Worm (Caenorhabditis elegans) whole organism, late embryonic: ENCODE data around the gene C14C11.1.
A peak's percentile ranks its signal among the peaks of the same experiment; 100 is the strongest.

Experiments
- C38D4.7 ChIP-seq: fragments of 200-800 bp; sonication (Bioruptor generic); optimal IDR thresholded peaks from 2 replicates; lab custom pipeline; 2018; ENCODE audit warnings: mild to moderate bottlenecking, missing genetic modification characterization, moderate library complexity, missing compliant biosample characterization
- T23F11.4 ChIP-seq: fragments of 200-800 bp; sonication (Bioruptor generic); optimal IDR thresholded peaks from 2 replicates; lab custom pipeline; 2018; ENCODE audit warnings: mild to moderate bottlenecking, missing genetic modification characterization, missing compliant biosample characterization
- Y22D7AL.16 ChIP-seq: sonication (generic microtip); optimal IDR thresholded peaks from 2 replicates; lab custom pipeline; 2016; ENCODE audit warnings: missing genetic modification characterization, missing compliant biosample characterization
- ahr-1 ChIP-seq: sonication (generic microtip); optimal IDR thresholded peaks from 2 replicates; lab custom pipeline; 2016; ENCODE audit warnings: missing genetic modification characterization, missing compliant biosample characterization
- ceh-19 ChIP-seq: fragments of 200-800 bp; sonication (Bioruptor generic); optimal IDR thresholded peaks from 2 replicates; lab custom pipeline; 2018; ENCODE audit warnings: mild to moderate bottlenecking, missing genetic modification characterization, missing compliant biosample characterization
- ceh-22 ChIP-seq: sonication (generic microtip); optimal IDR thresholded peaks from 2 replicates; lab custom pipeline; 2017; ENCODE audit warnings: missing biosample characterization, missing genetic modification characterization
- ceh-24 ChIP-seq: sonication (generic microtip); optimal IDR thresholded peaks from 2 replicates; lab custom pipeline; 2016; ENCODE audit warnings: mild to moderate bottlenecking, missing genetic modification characterization, missing compliant biosample characterization
- ceh-31 ChIP-seq: sonication (generic microtip); optimal IDR thresholded peaks from 2 replicates; lab custom pipeline; 2016; ENCODE audit warnings: missing genetic modification characterization, missing compliant biosample characterization
- ceh-34 ChIP-seq: sonication (generic microtip); optimal IDR thresholded peaks from 2 replicates; lab custom pipeline; 2016; ENCODE audit warnings: mild to moderate bottlenecking, missing genetic modification characterization, missing compliant biosample characterization
- ceh-48 ChIP-seq: sonication (generic microtip); optimal IDR thresholded peaks from 2 replicates; lab custom pipeline; 2016; ENCODE audit warnings: missing genetic modification characterization, inconsistent platforms, missing compliant biosample characterization
- ceh-9 ChIP-seq: sonication (generic microtip); optimal IDR thresholded peaks from 2 replicates; lab custom pipeline; 2016; ENCODE audit warnings: mild to moderate bottlenecking, missing genetic modification characterization, inconsistent platforms, missing compliant biosample characterization
- che-1 ChIP-seq: sonication (generic microtip); optimal IDR thresholded peaks from 2 replicates; lab custom pipeline; 2016; ENCODE audit warnings: mild to moderate bottlenecking, missing genetic modification characterization, missing compliant biosample characterization
- dmd-4 ChIP-seq: sonication (generic microtip); optimal IDR thresholded peaks from 2 replicates; lab custom pipeline; 2016; ENCODE audit warnings: borderline replicate concordance, missing genetic modification characterization, missing compliant biosample characterization
- elt-2 ChIP-seq: sonication (generic microtip); optimal IDR thresholded peaks from 2 replicates; lab custom pipeline; 2016; ENCODE audit warnings: missing genetic modification reagents, missing genetic modification characterization, missing compliant biosample characterization
- elt-4 ChIP-seq: sonication (generic microtip); optimal IDR thresholded peaks from 2 replicates; lab custom pipeline; 2016; ENCODE audit warnings: missing genetic modification characterization, missing compliant biosample characterization
- hlh-13 ChIP-seq: fragments of 200-800 bp; sonication (Bioruptor generic); optimal IDR thresholded peaks from 2 replicates; lab custom pipeline; 2018; ENCODE audit warnings: mild to moderate bottlenecking, missing genetic modification characterization, missing compliant biosample characterization
- hlh-30 ChIP-seq: sonication (generic microtip); optimal IDR thresholded peaks from 2 replicates; lab custom pipeline; 2017; ENCODE audit warnings: antibody characterized with exemption, missing genetic modification characterization, missing compliant biosample characterization; ENCODE audit not compliant: insufficient read depth
- hlh-6 ChIP-seq: sonication (generic microtip); optimal IDR thresholded peaks from 2 replicates; lab custom pipeline; 2016; ENCODE audit warnings: missing genotype, missing genetic modification characterization, missing compliant biosample characterization
- lim-6 ChIP-seq: sonication (generic microtip); optimal IDR thresholded peaks from 2 replicates; lab custom pipeline; 2016; ENCODE audit warnings: missing genetic modification characterization, missing compliant biosample characterization
- mec-3 ChIP-seq: sonication (generic microtip); optimal IDR thresholded peaks from 2 replicates; lab custom pipeline; 2016; ENCODE audit warnings: borderline replicate concordance, missing genetic modification characterization, missing compliant biosample characterization
- nhr-11 ChIP-seq: fragments of 150-350 bp; optimal IDR thresholded peaks from 2 replicates; lab custom pipeline; 2014; ENCODE audit warnings: missing biosample characterization, missing genetic modification characterization
- odd-2 ChIP-seq: sonication (generic microtip); optimal IDR thresholded peaks from 2 replicates; lab custom pipeline; 2017; ENCODE audit warnings: antibody characterized with exemption, mild to moderate bottlenecking, missing genetic modification characterization, missing compliant biosample characterization
- pag-3 ChIP-seq: sonication (generic microtip); optimal IDR thresholded peaks from 2 replicates; lab custom pipeline; 2016; ENCODE audit warnings: missing compliant biosample characterization, missing genetic modification characterization, borderline replicate concordance
- pat-9 ChIP-seq: fragments of 200-800 bp; sonication (Bioruptor generic); optimal IDR thresholded peaks from 2 replicates; lab custom pipeline; 2018; ENCODE audit warnings: mild to moderate bottlenecking, missing genetic modification characterization, moderate library complexity, missing compliant biosample characterization
- pha-2 ChIP-seq: sonication (generic microtip); optimal IDR thresholded peaks from 2 replicates; lab custom pipeline; 2017; ENCODE audit warnings: mild to moderate bottlenecking, missing genetic modification characterization, missing compliant biosample characterization
- pqm-1 ChIP-seq: sonication (generic microtip); optimal IDR thresholded peaks from 2 replicates; lab custom pipeline; 2016; ENCODE audit warnings: missing genetic modification characterization, missing compliant biosample characterization
- ref-2 ChIP-seq: sonication (generic microtip); optimal IDR thresholded peaks from 2 replicates; lab custom pipeline; 2016; ENCODE audit warnings: missing genetic modification characterization, missing compliant biosample characterization
- rnt-1 ChIP-seq: sonication (generic microtip); optimal IDR thresholded peaks from 2 replicates; lab custom pipeline; 2016; ENCODE audit warnings: missing genetic modification characterization, missing compliant biosample characterization
- ttx-3 ChIP-seq: sonication (generic microtip); optimal IDR thresholded peaks from 2 replicates; lab custom pipeline; 2016; ENCODE audit warnings: missing genetic modification reagents, missing genetic modification characterization, missing compliant biosample characterization
- unc-42 ChIP-seq: sonication (generic microtip); optimal IDR thresholded peaks from 2 replicates; lab custom pipeline; 2016; ENCODE audit warnings: missing genotype, missing genetic modification characterization, missing compliant biosample characterization
- unc-55 ChIP-seq: sonication (generic microtip); optimal IDR thresholded peaks from 2 replicates; lab custom pipeline; 2017; ENCODE audit warnings: missing biosample characterization, missing genetic modification reagents, missing genetic modification characterization

C14C11.1 gene

DNA sequence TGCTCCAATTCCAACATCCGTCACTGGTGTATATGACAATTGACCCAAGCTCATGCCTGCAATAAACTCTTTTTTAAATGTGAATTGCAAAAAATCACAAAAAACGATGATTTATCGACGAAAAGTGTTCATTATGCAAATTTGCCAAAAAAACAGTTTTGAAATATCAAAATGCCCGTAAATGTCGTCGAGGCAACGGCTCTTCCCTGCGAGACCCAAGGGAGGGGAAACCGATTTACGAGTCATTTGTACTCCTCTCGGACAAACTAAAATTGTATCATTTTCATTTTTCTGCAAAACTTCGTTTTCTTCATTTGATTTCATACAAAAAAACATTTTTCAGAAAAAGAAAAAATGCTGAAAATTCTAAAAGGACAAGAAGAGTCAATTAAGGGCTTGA, 21.1 kb downstream of the C14C11.1 start, which contains the start of the genes hmgs-1 and F25B4.4 (continued):
- TF ChIP-seq ceh-19 (GFP tag; lab: Kevin White, UChicago): no peak
- no peak for TF ChIP-seq pat-9
- TF ChIP-seq nhr-11: no peak
- TF ChIP-seq elt-2 (tag; lab: Kevin White, UChicago): peak; percentile 23
- TF ChIP-seq unc-42 (tag; lab: Kevin White, UChicago): peak; percentile 83
- TF ChIP-seq pha-2 (tag; lab: Kevin White, UChicago): no peak
- TF ChIP-seq ceh-9 (tag; lab: Kevin White, UChicago): no peak
- TF ChIP-seq ceh-22 (tag; lab: Kevin White, UChicago): no peak
- no peak for TF ChIP-seq T23F11.4
- TF ChIP-seq ceh-24: no peak

DNA sequence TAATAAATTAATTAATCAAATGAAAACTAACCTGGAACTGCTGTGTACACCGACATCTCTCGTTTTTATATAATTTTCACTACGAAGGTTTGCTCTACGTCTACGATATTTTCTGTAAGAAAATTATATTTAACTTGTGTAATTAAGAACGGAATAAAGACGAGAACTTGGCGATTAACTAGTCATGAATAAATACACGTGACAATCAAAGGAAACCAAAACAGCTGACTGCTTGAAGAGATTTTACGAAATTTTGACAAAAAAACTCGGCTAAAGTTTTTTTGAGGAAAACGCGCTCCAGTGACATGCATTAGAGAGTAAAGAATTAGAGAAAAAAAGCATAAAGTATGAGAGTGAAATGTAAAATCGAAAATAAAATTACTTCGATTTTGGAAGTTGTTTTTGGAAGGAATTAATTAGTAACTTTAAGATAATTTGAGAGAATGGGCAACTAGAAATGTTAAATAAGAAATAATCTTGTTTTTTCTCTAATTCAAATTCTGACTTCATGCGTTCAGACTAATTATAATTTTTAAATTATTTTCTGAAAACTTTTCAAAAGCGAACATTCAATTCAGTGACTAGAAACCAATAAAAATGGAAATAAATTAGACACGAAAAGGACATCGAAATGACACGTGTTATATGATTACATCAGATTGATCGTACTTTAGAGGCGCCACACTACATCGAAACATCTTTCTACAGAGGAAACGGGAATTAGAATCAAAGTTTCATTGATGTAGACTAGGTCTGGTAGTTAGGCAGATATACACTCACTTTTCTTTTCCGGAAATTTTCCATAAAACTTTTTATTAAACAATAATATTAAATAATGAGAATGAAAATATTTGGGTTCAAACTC, 23.9 kb downstream of the C14C11.1 start, which contains the start of gene F25B4.7:
Gene F25B4.7, minus strand, starts transcription at position 112 of the 865 bp plus-strand sequence.
- TF ChIP-seq ttx-3 (tag; lab: Kevin White, UChicago) (no peak), unc-42 (tag; lab: Kevin White, UChicago) (peak; percentile 11)

ce11 chrV:5691665-5692407, 28.4 kb downstream of the C14C11.1 start, which contains the start of gene F25B4.8:
TSS of gene F25B4.8 (minus strand) at chrV:5691715.
- TF ChIP-seq dmd-4 (tag; lab: Kevin White, UChicago): no peak
- no peak for TF ChIP-seq pag-3 (tag; lab: Kevin White, UChicago)
- no peak for TF ChIP-seq nhr-11
- no peak for TF ChIP-seq ttx-3 (tag; lab: Kevin White, UChicago)
- TF ChIP-seq ceh-34 (tag; lab: Kevin White, UChicago): no peak
- TF ChIP-seq ceh-22 (tag; lab: Kevin White, UChicago): no peak
- no peak for TF ChIP-seq C38D4.7 (GFP tag; lab: Kevin White, UChicago)
- no peak for TF ChIP-seq ref-2 (tag; lab: Kevin White, UChicago)
- no peak for TF ChIP-seq pqm-1 (tag; lab: Kevin White, UChicago)
- no peak for TF ChIP-seq ceh-48 (tag; lab: Kevin White, UChicago)
- TF ChIP-seq elt-4: no peak

DNA sequence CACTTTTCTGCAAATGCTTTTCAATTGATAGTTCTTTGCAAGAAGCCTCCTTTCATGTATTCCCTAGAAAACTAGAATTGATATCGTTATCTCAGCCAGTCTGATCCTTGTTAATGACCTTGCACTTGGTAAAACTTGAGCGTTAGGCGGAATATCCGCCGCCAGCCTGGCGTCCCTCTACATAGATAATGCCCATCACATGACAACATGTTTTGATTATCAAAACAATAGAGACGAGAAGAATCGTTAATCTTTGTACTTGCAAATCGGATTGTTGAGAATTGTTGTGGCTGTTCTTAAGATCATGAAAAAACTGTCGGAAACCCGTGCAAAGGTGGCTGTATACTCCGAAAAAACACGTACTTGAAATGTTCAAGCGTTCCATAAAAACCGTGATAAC, 30.2 kb downstream of the C14C11.1 start:
- TF ChIP-seq ttx-3 (tag; lab: Kevin White, UChicago): no peak
- no peak for TF ChIP-seq elt-2 (tag; lab: Kevin White, UChicago)
- no peak for TF ChIP-seq pag-3 (tag; lab: Kevin White, UChicago)
- TF ChIP-seq odd-2: no peak
- TF ChIP-seq dmd-4 (tag; lab: Kevin White, UChicago): no peak
- TF ChIP-seq ahr-1 (tag; lab: Kevin White, UChicago): no peak
- TF ChIP-seq unc-55 (GFP tag; lab: Kevin White, UChicago): no peak
- no peak for TF ChIP-seq hlh-13 (GFP tag; lab: Kevin White, UChicago)
- TF ChIP-seq mec-3 (tag; lab: Kevin White, UChicago): no peak
- TF ChIP-seq Y22D7AL.16 (tag; lab: Kevin White, UChicago): no peak
- no peak for TF ChIP-seq pat-9
- no peak for TF ChIP-seq hlh-6 (tag; lab: Kevin White, UChicago)
- TF ChIP-seq, all 69 proteins: peak for 0

ce11 chrV:5695635-5696034, 32.2 kb downstream of the C14C11.1 start:
- TF ChIP-seq ceh-31 (tag; lab: Kevin White, UChicago) (no peak), hlh-30 (no peak), elt-2 (tag; lab: Kevin White, UChicago) (no peak), lim-6 (tag; lab: Kevin White, UChicago) (no peak), rnt-1 (tag; lab: Kevin White, UChicago) (no peak), che-1 (tag; lab: Kevin White, UChicago) (no peak)
